Fruit fly (Drosophila melanogaster) whole organism, embryonic: ENCODE results near the gene Adsl.

Source experiments
- Atf3 ChIP-seq: fragments of 200-800 bp; sonication (Bioruptor generic); optimal IDR thresholded peaks from 3 replicates; lab custom pipeline; 2016; ENCODE audit warnings: missing biosample characterization, missing genetic modification characterization
- Blimp-1 ChIP-seq: fragments of 200-800 bp; sonication (Bioruptor generic); optimal IDR thresholded peaks from 3 replicates; lab custom pipeline; 2018; ENCODE audit warnings: missing biosample characterization, missing genetic modification characterization, mild to moderate bottlenecking, moderate library complexity, missing genetic modification reagents
- CG1024 ChIP-seq: fragments of 200-800 bp; sonication (Bioruptor generic); IDR thresholded peaks from 2 replicates; pipeline ENCODE4 v1.3.6; 2022; ENCODE audit warnings: missing biosample characterization, missing genetic modification characterization
- CG10979 ChIP-seq: fragments of 200-800 bp; sonication (Bioruptor generic); optimal IDR thresholded peaks from 2 replicates; lab custom pipeline; 2018; ENCODE audit warnings: missing biosample characterization, mild to moderate bottlenecking, missing genetic modification characterization, moderate library complexity
- CG11723 ChIP-seq: fragments of 200-800 bp; sonication (Bioruptor generic); optimal IDR thresholded peaks from 2 replicates; lab custom pipeline; 2017; ENCODE audit warnings: missing biosample characterization, mild to moderate bottlenecking, missing genetic modification characterization
- CG12071 ChIP-seq: fragments of 200-800 bp; sonication (Bioruptor generic); optimal IDR thresholded peaks from 3 replicates; lab custom pipeline; 2018; ENCODE audit warnings: missing biosample characterization, mild to moderate bottlenecking, missing genetic modification characterization
- CG1233 ChIP-seq: fragments of 200-800 bp; sonication (Bioruptor generic); optimal IDR thresholded peaks from 4 replicates; lab custom pipeline; 2018; ENCODE audit warnings: missing biosample characterization, mild to moderate bottlenecking, missing genetic modification characterization
- CG12744 ChIP-seq: fragments of 200-800 bp; sonication (Bioruptor generic); optimal IDR thresholded peaks from 2 replicates; lab custom pipeline; 2016; ENCODE audit warnings: missing biosample characterization, missing genetic modification characterization
- CG12942 ChIP-seq: fragments of 200-800 bp; sonication (Bioruptor generic); optimal IDR thresholded peaks from 3 replicates; lab custom pipeline; 2016; ENCODE audit warnings: missing biosample characterization, missing genetic modification characterization
- CG14050 ChIP-seq: fragments of 200-800 bp; sonication (Bioruptor generic); IDR thresholded peaks from 3 replicates; pipeline ENCODE4 v1.3.6; 2022; ENCODE audit warnings: missing biosample characterization, missing genetic modification characterization
- CG15514 ChIP-seq: fragments of 200-800 bp; sonication (Bioruptor generic); optimal IDR thresholded peaks from 3 replicates; lab custom pipeline; 2017; ENCODE audit warnings: missing biosample characterization, missing genetic modification characterization, mild to moderate bottlenecking, moderate library complexity, missing genetic modification reagents
- CG17361 ChIP-seq: fragments of 200-800 bp; sonication (Bioruptor generic); IDR thresholded peaks from 3 replicates; pipeline ENCODE4 v1.3.6; 2022; ENCODE audit warnings: missing biosample characterization, missing genetic modification characterization
- CG17385 ChIP-seq: fragments of 200-800 bp; sonication (Bioruptor generic); optimal IDR thresholded peaks from 3 replicates; lab custom pipeline; 2018; ENCODE audit warnings: missing biosample characterization, mild to moderate bottlenecking, missing genetic modification characterization
- CG18262 ChIP-seq: fragments of 200-800 bp; optimal IDR thresholded peaks from 3 replicates; lab custom pipeline; 2019; ENCODE audit warnings: missing biosample characterization, mild to moderate bottlenecking, missing genetic modification characterization, moderate library complexity
- CG1832 ChIP-seq: fragments of 200-800 bp; sonication (Bioruptor generic); optimal IDR thresholded peaks from 2 replicates; lab custom pipeline; 2017; ENCODE audit warnings: missing biosample characterization, mild to moderate bottlenecking, missing genetic modification characterization, inconsistent platforms
- CG31441 ChIP-seq: fragments of 200-800 bp; sonication (Bioruptor generic); IDR thresholded peaks from 2 replicates; pipeline ENCODE4 v1.3.6; 2022; ENCODE audit warnings: missing biosample characterization, missing genetic modification characterization
- CG32772 ChIP-seq: fragments of 200-800 bp; sonication (Bioruptor generic); IDR thresholded peaks from 2 replicates; pipeline ENCODE4 v1.3.6; 2022; ENCODE audit warnings: missing biosample characterization, missing genetic modification characterization
- CG34422 ChIP-seq: fragments of 200-800 bp; sonication (Bioruptor generic); IDR thresholded peaks from 3 replicates; pipeline ENCODE4 v1.3.6; 2022; ENCODE audit warnings: missing biosample characterization, missing genetic modification characterization
- CG8388 ChIP-seq: fragments of 200-800 bp; sonication (Bioruptor generic); optimal IDR thresholded peaks from 2 replicates; lab custom pipeline; 2019; ENCODE audit warnings: missing biosample characterization, mild to moderate bottlenecking, missing genetic modification characterization, moderate library complexity
- CoRest ChIP-seq: fragments of 200-800 bp; sonication (Bioruptor generic); optimal IDR thresholded peaks from 3 replicates; lab custom pipeline; 2018; ENCODE audit warnings: missing biosample characterization, mild to moderate bottlenecking, missing genetic modification characterization, moderate library complexity
- Ets65A ChIP-seq: fragments of 200-800 bp; sonication (Bioruptor generic); peaks from one replicate; lab custom pipeline; 2016; ENCODE audit warnings: missing biosample characterization, missing genetic modification characterization
- Hr51 ChIP-seq, 2 experiments: fragments of 200-800 bp; sonication (Bioruptor generic); optimal IDR thresholded peaks; 2 replicates in 1 of 2; 3 replicates in 1 of 2; lab custom pipeline; 2016 to 2018; ENCODE audit warnings: missing biosample characterization in 2 of 2, missing genetic modification characterization in 2 of 2, mild to moderate bottlenecking in 1 of 2, moderate library complexity in 1 of 2
- Max ChIP-seq: fragments of 200-800 bp; sonication (Bioruptor generic); optimal IDR thresholded peaks from 2 replicates; lab custom pipeline; 2016; ENCODE audit warnings: missing biosample characterization, mild to moderate bottlenecking, missing genetic modification characterization
- Sox102F ChIP-seq: fragments of 200-800 bp; sonication (Bioruptor generic); optimal IDR thresholded peaks from 2 replicates; lab custom pipeline; 2018; ENCODE audit warnings: missing biosample characterization, mild to moderate bottlenecking, missing genetic modification characterization, moderate library complexity
- Usf ChIP-seq: fragments of 200-800 bp; sonication (Bioruptor generic); optimal IDR thresholded peaks from 2 replicates; lab custom pipeline; 2017; ENCODE audit warnings: missing genotype, missing biosample characterization, missing genetic modification characterization
- ap ChIP-seq: fragments of 200-800 bp; sonication (Bioruptor generic); IDR thresholded peaks from 2 replicates; pipeline ENCODE4 v1.3.6; 2022; ENCODE audit warnings: missing biosample characterization, missing genetic modification characterization
- bsh ChIP-seq, 2 experiments: fragments of 200-800 bp; sonication (Bioruptor generic); optimal IDR thresholded peaks; 2 replicates each; lab custom pipeline; 2017 to 2018; ENCODE audit warnings: mild to moderate bottlenecking in 2 of 2, missing biosample characterization in 2 of 2, missing genetic modification characterization in 2 of 2, moderate library complexity in 1 of 2
- cg ChIP-seq: fragments of 200-800 bp; sonication (Bioruptor generic); optimal IDR thresholded peaks from 3 replicates; lab custom pipeline; 2019; ENCODE audit warnings: missing biosample characterization, mild to moderate bottlenecking, missing genetic modification characterization, moderate library complexity
- dati ChIP-seq: fragments of 200-800 bp; sonication (Bioruptor generic); IDR thresholded peaks from 2 replicates; pipeline ENCODE4 v1.3.6; 2022; ENCODE audit warnings: missing biosample characterization, missing genetic modification characterization
- dimm ChIP-seq: fragments of 200-800 bp; sonication (Bioruptor generic); IDR thresholded peaks from 2 replicates; pipeline ENCODE4 v1.3.6; 2022; ENCODE audit warnings: missing biosample characterization, missing genetic modification characterization
- dpn ChIP-seq, 2 experiments: fragments of 200-800 bp; sonication (Bioruptor generic); optimal IDR thresholded peaks; 3 replicates each; lab custom pipeline; 2016; ENCODE audit warnings: missing biosample characterization in 2 of 2, missing genetic modification characterization in 2 of 2
- eve ChIP-seq, 2 experiments: fragments of >200 bp; optimal IDR thresholded peaks; 2 replicates each; lab custom pipeline; 2017; ENCODE audit warnings: missing biosample characterization in 2 of 2, missing genetic modification characterization in 2 of 2
- eyg ChIP-seq: fragments of 200-800 bp; sonication (Bioruptor generic); optimal IDR thresholded peaks from 3 replicates; lab custom pipeline; 2016; ENCODE audit warnings: missing biosample characterization, missing genetic modification characterization
- gcm ChIP-seq: fragments of 200-800 bp; sonication (Bioruptor generic); optimal IDR thresholded peaks from 2 replicates; lab custom pipeline; 2019; ENCODE audit warnings: missing biosample characterization, mild to moderate bottlenecking, missing genetic modification characterization, moderate library complexity
- gem ChIP-seq: fragments of 200-800 bp; sonication (Bioruptor generic); optimal IDR thresholded peaks from 2 replicates; lab custom pipeline; 2019; ENCODE audit warnings: missing biosample characterization, mild to moderate bottlenecking, missing genetic modification characterization, moderate library complexity
- gsb ChIP-seq: fragments of 200-800 bp; sonication (Bioruptor generic); IDR thresholded peaks from 2 replicates; pipeline ENCODE4 v1.3.6; 2022; ENCODE audit warnings: missing biosample characterization, missing genetic modification characterization
- ind ChIP-seq: fragments of 200-800 bp; sonication (Bioruptor generic); optimal IDR thresholded peaks from 3 replicates; lab custom pipeline; 2016; ENCODE audit warnings: missing biosample characterization, missing genetic modification characterization
- lbe ChIP-seq: fragments of 200-800 bp; sonication (Bioruptor generic); optimal IDR thresholded peaks from 2 replicates; lab custom pipeline; 2016; ENCODE audit warnings: missing biosample characterization, mild to moderate bottlenecking, missing genetic modification characterization
- lilli ChIP-seq: fragments of 200-800 bp; sonication (Bioruptor generic); optimal IDR thresholded peaks from 3 replicates; lab custom pipeline; 2016; ENCODE audit warnings: missing biosample characterization, missing genetic modification characterization
- nerfin-1 ChIP-seq: fragments of 200-800 bp; sonication (Bioruptor generic); optimal IDR thresholded peaks from 3 replicates; lab custom pipeline; 2019; ENCODE audit warnings: missing biosample characterization, mild to moderate bottlenecking, missing genetic modification characterization, moderate library complexity
- nom ChIP-seq: fragments of 200-800 bp; sonication (Bioruptor generic); optimal IDR thresholded peaks from 2 replicates; lab custom pipeline; 2017; ENCODE audit warnings: missing biosample characterization, missing genetic modification characterization, mild to moderate bottlenecking, moderate library complexity, missing genetic modification reagents
- org-1 ChIP-seq: fragments of 200-800 bp; sonication (Bioruptor generic); optimal IDR thresholded peaks from 2 replicates; lab custom pipeline; 2017; ENCODE audit warnings: missing biosample characterization, missing genetic modification characterization
- pita ChIP-seq: fragments of 200-800 bp; sonication (Bioruptor generic); optimal IDR thresholded peaks from 2 replicates; lab custom pipeline; 2017; ENCODE audit warnings: missing biosample characterization, mild to moderate bottlenecking, missing genetic modification characterization
- pnt ChIP-seq: fragments of 200-800 bp; sonication (Bioruptor generic); optimal IDR thresholded peaks from 3 replicates; lab custom pipeline; 2016; ENCODE audit warnings: missing biosample characterization, missing genetic modification characterization
- sqz ChIP-seq: fragments of 200-800 bp; sonication (Bioruptor generic); optimal IDR thresholded peaks from 3 replicates; lab custom pipeline; 2018; ENCODE audit warnings: missing biosample characterization, mild to moderate bottlenecking, missing genetic modification characterization
- tio ChIP-seq: fragments of 200-800 bp; sonication (Bioruptor generic); optimal IDR thresholded peaks from 2 replicates; lab custom pipeline; 2017; ENCODE audit warnings: missing biosample characterization, missing genetic modification characterization, inconsistent platforms
- tna ChIP-seq: fragments of 200-800 bp; sonication (Bioruptor generic); IDR thresholded peaks from 2 replicates; pipeline ENCODE4 v1.3.6; 2022; ENCODE audit warnings: missing biosample characterization, missing genetic modification characterization; ENCODE audit not compliant: partially characterized antibody
- twi ChIP-seq: fragments of 200-800 bp; optimal IDR thresholded peaks from 2 replicates; lab custom pipeline; 2019; ENCODE audit warnings: missing biosample characterization, mild to moderate bottlenecking, missing genetic modification characterization, moderate library complexity
- vvl ChIP-seq: fragments of 200-800 bp; sonication (Bioruptor generic); IDR thresholded peaks from 2 replicates; pipeline ENCODE4 v1.3.6; 2022; ENCODE audit warnings: missing biosample characterization, missing genetic modification characterization

Gene Adsl

dm6 chr3R:17059100-17059810 is 38.3 kb upstream of the Adsl start (continued):
- TF ChIP-seq tna (no peak), gcm (GFP tag; lab: Kevin White, UChicago) (no peak), pita (GFP tag; lab: Kevin White, UChicago) (no peak), CG12942 (GFP tag; lab: Kevin White, UChicago) (no peak), CG12071 (no peak), CG11723 (peak; percentile 3), CG34422 (GFP tag; lab: Robert Waterston, UW) (no peak), Sox102F (GFP tag; lab: Kevin White, UChicago) (peak; percentile 54), CG10979 (tag; lab: Kevin White, UChicago) (peak; percentile 38), pnt (GFP tag; lab: Kevin White, UChicago) (peak; percentile 10), CoRest (tag; lab: Kevin White, UChicago) (peak; percentile 8), sqz (GFP tag; lab: Kevin White, UChicago) (no peak), CG1832 (no peak), Max (GFP tag; lab: Kevin White, UChicago) (no peak), ind (GFP tag; lab: Kevin White, UChicago) (peak; percentile 5), CG8388 (GFP tag; lab: Kevin White, UChicago) (peak; percentile 8), eyg (GFP tag; lab: Kevin White, UChicago) (no peak), Ets65A (GFP tag; lab: Kevin White, UChicago) (peak; percentile 49), CG12744 (GFP tag; lab: Kevin White, UChicago) (no peak), dimm (GFP tag; lab: Robert Waterston, UW) (no peak), Hr51 (GFP tag; optimal IDR thresholded peaks at IDR 0.05; lab: Kevin White, UChicago) (peak in 1 of 2 experiments; percentile 37), nerfin-1 (tag; lab: Kevin White, UChicago) (no peak), CG32772 (GFP tag; lab: Robert Waterston, UW) (0 out of 2 replicates have a peak, but pooled peaks have one; percentile 18), ap (GFP tag; lab: Robert Waterston, UW) (0 out of 2 replicates have a peak, but pooled peaks have one; percentile 8), CG17361 (GFP tag; lab: Robert Waterston, UW) (0 out of 3 replicates have a peak, but pooled peaks have one; percentile 9), Usf (GFP tag; lab: Kevin White, UChicago) (no peak), CG1233 (GFP tag; lab: Kevin White, UChicago) (peak; percentile 14), cg (GFP tag; lab: Kevin White, UChicago) (peak; percentile 66), Atf3 (GFP tag; lab: Kevin White, UChicago) (no peak), nom (GFP tag; lab: Kevin White, UChicago) (peak; percentile 59), CG31441 (GFP tag; lab: Robert Waterston, UW) (no peak), org-1 (GFP tag; lab: Kevin White, UChicago) (peak; percentile 7), gem (tag; lab: Kevin White, UChicago) (peak; percentile 62), CG1024 (GFP tag; lab: Robert Waterston, UW) (no peak), gsb (GFP tag; lab: Robert Waterston, UW) (peak; percentile 7; the same call in 1 of the 2 replicates), twi (tag; lab: Kevin White, UChicago) (no peak), vvl (no peak), Blimp-1 (peak; percentile 35), bsh (GFP tag; optimal IDR thresholded peaks at IDR 0.05; lab: Kevin White, UChicago) (peak; percentile 25 to 88), tio (GFP tag; lab: Kevin White, UChicago) (peak; percentile 11), lbe (GFP tag; lab: Kevin White, UChicago) (peak; percentile 5), dati (GFP tag; lab: Robert Waterston, UW) (no peak), CG15514 (GFP tag; lab: Kevin White, UChicago) (no peak), CG18262 (tag; lab: Kevin White, UChicago) (peak; percentile 25), CG17385 (GFP tag; lab: Kevin White, UChicago) (no peak), CG14050 (GFP tag; lab: Robert Waterston, UW) (no peak), eve (GFP tag; optimal IDR thresholded peaks at IDR 0.05; lab: Kevin White, UChicago) (peak in 1 of 2 experiments; percentile 60), lilli (no peak), dpn (GFP tag; optimal IDR thresholded peaks at IDR 0.05; lab: Kevin White, UChicago) (peak in 1 of 2 experiments; percentile 8)
